Worm (Caenorhabditis elegans): Measurements from ENCODE around the gene T21C12.4.

T21C12.4 gene

DNA sequence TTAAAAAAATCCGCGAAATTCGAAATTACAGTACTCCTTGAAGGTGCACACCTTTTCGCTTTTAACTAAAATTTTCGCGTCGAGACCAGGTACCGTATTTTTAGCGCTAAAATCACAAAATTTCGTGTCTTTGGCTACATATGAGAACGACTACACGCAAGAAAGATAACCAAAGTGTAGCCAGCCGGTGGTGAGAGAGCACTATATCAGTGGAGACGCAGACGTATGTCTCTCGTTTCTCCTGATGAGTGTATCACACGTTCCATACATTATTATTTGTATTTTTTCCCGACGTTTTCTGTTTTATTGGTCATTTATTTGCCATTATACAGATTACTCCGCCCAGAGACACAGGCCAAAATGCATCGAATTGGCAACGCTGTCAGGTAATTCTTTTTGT, 8.1 kb upstream of the T21C12.4 start, which contains the start of gene acdh-11:
acdh-11 (plus strand) TSS at position 333 of the 400 bp plus-strand sequence.
- TF ChIP-seq unc-62 (GFP tag; optimal IDR thresholded peaks at IDR 0.05) = no peak

DNA sequence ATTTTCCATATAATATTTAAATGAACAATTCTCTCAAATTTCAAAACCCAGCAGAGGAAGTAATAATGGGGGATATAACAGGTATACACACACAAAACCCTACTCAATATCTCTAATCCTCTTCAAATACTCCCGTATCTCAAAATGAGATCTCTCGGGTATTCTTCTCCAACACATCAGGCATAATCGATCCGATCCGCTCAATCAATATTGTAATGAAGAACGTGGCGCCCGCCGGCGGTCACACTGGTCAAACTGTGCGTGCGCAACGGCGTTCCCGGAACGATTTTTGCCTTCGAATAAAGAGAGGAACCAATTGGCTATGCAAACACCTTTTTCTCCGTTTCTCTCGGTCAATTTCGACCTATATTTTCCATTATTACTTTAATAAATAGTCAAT, 4.7 kb upstream of the T21C12.4 start:
- TF ChIP-seq unc-62 (GFP tag; optimal IDR thresholded peaks at IDR 0.05) = no peak

DNA sequence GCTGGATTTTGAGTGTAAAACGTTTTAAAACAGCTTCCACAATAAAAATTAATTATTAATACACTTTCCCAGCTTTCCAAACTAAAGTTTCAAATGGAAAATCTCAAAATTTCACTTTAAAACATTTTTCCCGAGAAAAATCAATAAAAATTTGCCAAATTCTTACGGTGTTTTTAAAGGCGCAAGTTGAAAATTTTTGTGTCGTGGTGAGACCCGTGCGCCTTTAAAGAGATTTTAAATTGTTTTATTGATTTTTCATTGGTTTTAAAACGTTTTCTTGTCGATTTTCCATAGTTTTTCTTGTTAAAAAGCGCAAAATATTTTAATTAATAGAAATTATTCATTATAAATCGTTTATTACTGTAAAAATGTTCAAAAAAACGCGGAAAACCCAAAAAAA, 4.1 kb upstream of the T21C12.4 start, which contains the start of gene Y45F3A.1:
Y45F3A.1 (minus strand) TSS at position 12 of the 400 bp plus-strand sequence.
- TF ChIP-seq unc-62 (GFP tag; optimal IDR thresholded peaks at IDR 0.05) = no peak

DNA sequence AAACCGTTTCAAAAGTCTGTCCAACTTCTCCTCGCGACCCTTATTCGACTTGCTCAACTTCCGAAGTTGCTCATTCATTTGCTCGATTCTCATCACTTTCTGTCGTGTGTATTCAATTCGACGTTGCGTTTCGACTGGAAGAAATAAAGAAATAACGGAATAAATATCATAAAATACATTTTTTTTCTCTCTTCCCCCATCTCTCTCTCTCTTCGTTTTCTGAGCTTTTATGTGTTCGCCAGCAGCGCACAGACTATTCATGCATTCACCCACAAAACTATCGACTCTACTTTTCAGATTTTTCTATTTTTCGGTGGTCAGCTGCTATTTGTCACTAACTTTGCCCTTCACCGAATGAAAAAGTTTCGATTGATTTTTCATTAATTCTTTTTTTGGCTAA, 2.5 kb upstream of the T21C12.4 start, which contains the start of gene rab-30:
rab-30 (plus strand) TSS at position 301 of the 400 bp plus-strand sequence.
- TF ChIP-seq unc-62 (GFP tag; optimal IDR thresholded peaks at IDR 0.05) = no peak

DNA sequence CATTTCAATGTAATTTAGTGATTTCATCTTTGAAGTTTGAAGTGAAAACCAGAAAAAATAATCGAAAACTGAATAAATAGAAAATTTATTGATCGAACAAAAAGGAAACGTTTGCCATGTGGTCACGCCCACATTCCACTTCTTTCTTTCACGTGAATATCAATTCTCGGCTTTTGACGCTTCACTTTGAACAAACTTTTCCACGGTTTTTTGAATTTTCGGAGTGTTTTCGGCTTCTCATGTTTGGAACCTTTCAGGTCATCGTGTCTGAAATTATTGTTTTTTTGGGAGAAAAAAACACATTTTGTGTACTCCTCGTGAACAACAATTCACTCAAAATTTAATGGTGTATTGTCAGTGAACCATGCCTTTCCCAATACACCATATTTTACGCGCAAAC, 4.9 kb downstream of the T21C12.4 start, which contains the start of gene T21C12.8:
T21C12.8 (minus strand) TSS at position 101 of the 400 bp plus-strand sequence.
- no peak for TF ChIP-seq unc-62 (GFP tag; optimal IDR thresholded peaks at IDR 0.05)

DNA sequence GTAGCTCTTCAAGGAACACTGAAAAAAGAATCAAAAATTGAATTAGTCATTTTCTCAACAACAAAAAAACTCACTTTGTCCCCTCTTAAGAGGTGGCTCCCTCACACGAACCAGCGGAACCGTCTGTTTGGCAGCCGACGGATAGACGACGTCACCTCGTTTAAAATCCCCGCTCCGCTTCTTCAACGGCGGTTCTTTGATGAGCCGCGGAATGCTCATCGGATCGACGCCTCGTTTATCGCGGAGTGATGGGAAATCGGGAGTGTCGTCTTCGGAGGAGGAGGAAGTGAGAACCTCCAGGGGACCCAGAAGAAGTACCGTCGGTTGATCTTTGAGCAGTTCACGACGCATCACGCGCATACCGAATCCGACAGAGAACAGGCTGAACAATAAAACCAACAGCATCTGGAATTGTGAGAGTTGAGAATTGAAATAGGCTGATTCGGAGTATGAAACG, 19.0 kb downstream of the T21C12.4 start, which contains the start of gene nlp-68:
nlp-68 (minus strand) TSS at position 407 of the 457 bp plus-strand sequence.
- TF ChIP-seq unc-62 (GFP tag; optimal IDR thresholded peaks at IDR 0.05) = no peak

DNA sequence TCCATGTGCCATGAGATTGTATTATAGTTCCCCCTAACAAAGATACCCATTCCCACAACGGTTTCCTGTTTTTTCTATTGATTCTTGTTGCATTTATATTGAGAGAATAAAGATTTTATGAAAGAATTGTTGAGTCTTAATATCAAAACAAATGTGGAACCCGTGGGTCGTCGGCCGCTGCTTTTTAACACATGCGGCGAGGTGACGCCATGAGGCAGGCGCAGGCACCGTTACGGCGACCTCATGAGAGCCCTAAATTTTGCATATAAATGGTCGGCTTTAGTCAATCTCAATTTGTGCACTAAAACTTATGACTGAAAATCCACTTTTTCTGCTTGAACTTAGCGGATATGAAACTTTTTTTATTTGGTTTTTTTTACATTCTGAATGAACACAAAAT, 20.3 kb downstream of the T21C12.4 start:
- TF ChIP-seq unc-62 (GFP tag; optimal IDR thresholded peaks at IDR 0.05) = no peak

DNA sequence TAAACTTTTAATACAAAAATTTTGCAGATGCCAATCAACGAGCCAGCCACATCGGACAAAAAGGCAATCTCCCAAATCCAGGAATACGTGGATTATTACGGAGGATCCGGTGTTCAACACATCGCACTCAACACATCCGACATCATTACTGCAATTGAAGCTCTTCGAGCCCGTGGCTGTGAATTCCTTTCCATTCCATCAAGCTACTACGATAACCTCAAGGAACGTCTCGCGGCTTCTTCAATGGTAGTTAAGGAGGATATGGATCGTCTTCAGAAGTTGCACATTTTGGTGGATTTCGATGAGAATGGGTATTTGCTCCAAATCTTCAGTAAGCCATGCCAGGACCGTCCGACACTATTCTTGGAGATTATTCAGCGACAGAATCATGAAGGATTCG, 20.8 kb downstream of the T21C12.4 start:
- no peak for TF ChIP-seq unc-62 (GFP tag; optimal IDR thresholded peaks at IDR 0.05)

DNA sequence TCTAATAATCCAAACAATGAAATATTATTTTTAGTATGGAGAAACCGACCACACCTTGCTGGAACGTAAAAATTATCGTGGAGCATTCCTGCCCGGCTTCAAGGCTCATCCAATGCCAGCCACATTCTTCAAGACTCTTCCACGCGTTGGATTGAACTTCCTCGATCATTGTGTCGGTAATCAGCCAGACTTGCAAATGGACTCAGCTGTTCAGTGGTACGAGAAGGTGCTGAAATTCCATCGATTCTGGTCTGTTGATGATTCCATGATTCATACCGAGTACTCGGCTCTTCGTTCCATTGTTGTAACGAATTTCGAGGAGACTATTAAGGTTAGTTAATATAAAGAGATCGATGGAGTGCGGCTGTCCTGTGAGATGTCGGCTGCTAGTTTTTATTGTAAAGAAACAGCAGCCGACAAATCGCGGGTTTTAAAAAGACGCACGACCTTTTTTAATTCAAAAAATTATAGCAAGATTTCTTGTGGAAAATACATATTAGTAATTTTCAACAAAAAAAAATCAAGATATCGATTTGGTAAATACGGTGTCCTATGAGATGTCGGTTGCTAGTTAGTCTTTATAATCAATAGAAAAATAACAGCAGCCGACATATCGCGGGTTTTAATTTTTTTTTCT, 21.6 kb downstream of the T21C12.4 start:
- no peak for TF ChIP-seq unc-62 (GFP tag; optimal IDR thresholded peaks at IDR 0.05)

DNA sequence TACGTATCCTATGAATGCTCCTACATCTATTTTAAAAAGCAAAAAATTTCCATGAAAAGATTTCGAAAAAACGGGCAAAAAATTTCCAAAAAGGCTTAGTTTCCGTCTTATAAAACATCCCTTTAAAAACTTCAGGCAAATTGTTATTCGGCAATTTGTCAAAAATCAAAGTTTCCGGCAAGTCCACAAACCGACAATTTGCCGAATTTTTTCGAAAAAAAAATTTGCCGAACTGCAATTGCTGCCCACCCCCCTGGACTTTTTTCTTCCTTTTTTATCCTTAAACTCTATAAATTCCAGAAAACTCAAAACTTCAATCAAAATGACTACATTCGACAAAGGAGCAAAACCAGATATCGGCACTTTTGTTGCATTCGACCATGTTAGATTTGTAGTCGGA, 22.6 kb downstream of the T21C12.4 start, which contains the start of gene hpd-1:
hpd-1 (plus strand) TSS at position 301 of the 400 bp plus-strand sequence.
- TF ChIP-seq unc-62 (GFP tag; optimal IDR thresholded peaks at IDR 0.05) = no peak

DNA sequence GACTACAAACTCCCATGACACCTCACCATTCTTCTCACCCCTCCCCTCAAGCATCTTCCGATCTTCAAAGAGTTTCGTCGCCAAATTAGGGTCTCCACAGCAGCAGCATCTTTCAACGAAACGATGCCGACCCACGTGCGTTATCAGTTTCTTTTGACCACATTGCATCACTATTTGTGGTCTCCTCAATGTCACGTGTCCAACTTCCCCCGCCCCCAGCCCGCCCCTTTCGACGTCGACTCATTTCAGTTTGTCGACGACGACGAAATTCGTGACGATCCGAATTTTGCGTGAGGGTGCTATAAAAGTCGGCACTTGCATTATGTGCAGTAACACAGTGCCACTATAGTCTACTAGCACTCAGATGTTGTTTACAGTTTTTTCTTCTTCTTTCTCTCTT, 23.6 kb downstream of the T21C12.4 start:
- TF ChIP-seq unc-62 (GFP tag; optimal IDR thresholded peaks at IDR 0.05) = no peak

DNA sequence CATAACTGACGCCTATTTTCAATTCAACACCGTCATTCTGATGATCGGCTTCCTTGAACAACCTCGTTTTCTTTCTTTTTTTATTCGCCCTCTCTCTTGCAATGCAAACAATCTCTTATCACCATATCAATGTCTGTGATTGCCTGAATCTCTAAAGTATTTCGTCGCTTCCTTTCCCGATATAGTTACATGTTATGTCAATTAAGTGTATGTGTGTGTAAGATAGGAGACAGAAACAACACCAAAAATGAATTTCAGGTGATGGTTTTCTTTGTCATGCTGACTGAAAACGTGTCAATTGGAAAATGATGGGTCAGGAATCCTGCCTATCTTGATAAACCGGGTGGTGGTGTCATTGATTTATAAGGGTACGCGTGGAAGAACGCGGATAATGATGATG, 24.5 kb downstream of the T21C12.4 start:
- no peak for TF ChIP-seq unc-62 (GFP tag; optimal IDR thresholded peaks at IDR 0.05)

DNA sequence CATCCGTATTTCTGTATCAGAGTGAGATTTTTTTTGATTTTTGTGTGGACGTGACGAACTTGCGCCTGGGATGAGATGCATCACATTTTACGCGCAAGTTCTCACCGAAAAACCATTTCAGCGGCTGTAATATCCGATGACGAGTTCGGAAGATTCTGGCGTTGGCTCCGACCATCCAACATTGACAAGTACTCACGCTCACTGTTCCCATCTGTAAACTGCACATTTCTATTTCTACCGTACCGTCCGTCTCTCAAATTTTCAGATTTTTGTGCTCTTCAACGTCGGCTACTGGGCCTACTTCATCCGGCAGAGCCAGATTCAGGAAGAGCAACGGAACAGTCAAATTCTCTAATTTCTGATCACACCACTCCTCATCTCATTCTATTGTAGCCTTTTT, 30.4 kb downstream of the T21C12.4 start:
- no peak for TF ChIP-seq unc-62 (GFP tag; optimal IDR thresholded peaks at IDR 0.05)

DNA sequence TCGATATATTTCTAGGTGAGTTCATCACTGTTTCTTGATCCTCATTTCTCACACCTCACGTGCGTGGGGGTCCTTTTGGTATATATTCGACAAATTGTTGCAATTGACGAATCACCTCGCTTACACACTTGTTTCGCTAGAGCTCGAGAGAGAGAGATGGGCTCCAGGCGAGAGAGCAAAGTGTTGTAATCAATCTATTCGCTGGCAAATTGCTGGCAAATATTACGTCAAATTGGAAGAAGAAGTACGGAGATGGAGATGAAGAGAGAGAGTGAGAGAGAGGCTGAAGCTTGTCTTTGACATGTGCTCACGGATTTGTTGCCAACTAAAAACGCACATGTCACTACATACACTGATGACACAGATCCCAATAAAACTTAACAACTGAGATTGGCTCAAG, 31.9 kb downstream of the T21C12.4 start:
- TF ChIP-seq unc-62 (GFP tag; optimal IDR thresholded peaks at IDR 0.05) = no peak

DNA sequence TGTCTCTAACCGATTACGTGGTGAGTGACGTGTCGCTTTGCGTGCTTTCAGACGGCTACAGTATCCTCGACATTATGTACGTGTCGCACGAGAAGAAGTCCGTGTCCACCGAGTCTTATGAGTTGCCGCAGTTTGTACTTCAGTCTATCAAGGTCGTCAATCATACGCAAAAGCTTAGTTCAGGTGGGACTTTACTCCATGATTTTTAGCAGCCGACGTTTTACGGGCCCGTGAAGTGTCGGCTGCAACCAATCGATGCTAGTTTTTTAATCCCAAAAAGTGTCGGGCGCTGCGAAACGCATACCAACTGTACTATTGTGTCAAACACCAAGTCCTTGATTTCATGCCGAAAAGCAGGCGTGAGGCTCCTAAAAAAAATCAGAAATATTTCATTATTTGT, 33.0 kb downstream of the T21C12.4 start:
- TF ChIP-seq unc-62 (GFP tag; optimal IDR thresholded peaks at IDR 0.05) = no peak

DNA sequence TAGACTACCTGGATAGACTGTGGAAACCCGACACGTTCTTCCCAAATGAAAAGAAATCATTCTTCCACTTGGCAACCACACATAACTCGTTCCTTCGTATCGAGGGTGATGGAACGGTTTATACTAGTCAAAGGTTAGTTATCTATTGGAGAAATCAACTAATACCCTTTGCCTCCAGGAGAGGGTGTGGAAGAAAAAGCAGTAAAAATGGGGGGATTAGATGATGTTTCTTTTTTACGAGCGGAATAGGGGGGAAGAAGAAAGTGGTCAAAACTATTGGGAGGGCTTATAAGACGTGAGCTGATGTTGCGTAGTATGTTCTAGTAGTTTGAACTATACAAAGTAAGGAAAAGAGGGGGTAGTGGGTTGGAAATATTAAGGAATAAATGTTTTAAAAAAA, 34.8 kb downstream of the T21C12.4 start:
- no peak for TF ChIP-seq unc-62 (GFP tag; optimal IDR thresholded peaks at IDR 0.05)

DNA sequence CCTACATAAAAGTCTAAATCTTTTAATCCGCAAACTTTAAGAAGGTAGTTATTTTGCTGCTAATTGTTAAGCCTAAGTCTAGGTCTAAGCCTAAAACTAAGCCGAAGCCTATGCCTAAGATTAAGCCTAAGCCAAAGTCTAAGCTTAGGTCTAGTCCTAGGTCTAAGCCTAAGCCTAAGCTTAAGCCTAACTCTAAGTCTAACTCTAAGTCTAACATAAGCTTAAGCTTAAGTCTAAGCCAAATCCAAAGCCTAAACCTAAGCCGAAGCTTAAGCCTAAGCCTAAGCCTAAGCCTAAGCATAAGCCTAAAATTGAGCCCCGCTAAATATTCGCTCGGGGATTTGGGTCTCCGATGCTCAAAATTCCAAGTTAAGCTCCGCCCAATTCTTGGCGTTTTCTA, 36.6 kb downstream of the T21C12.4 start:
- TF ChIP-seq unc-62 (GFP tag; optimal IDR thresholded peaks at IDR 0.05) = no peak
